Worm (Caenorhabditis elegans) whole organism, early embryonic: ENCODE data around the gene col-131.

ENCODE experiments used
- B0310.2 ChIP-seq: sonication (generic microtip); optimal IDR thresholded peaks from 2 replicates; lab custom pipeline; 2016; ENCODE audit warnings: mild to moderate bottlenecking, missing genetic modification characterization, missing compliant biosample characterization
- ama-1 ChIP-seq: fragments of 150-350 bp; optimal IDR thresholded peaks from 2 replicates; lab custom pipeline; 2014
- ceh-36 ChIP-seq: sonication (generic microtip); optimal IDR thresholded peaks from 2 replicates; lab custom pipeline; 2016; ENCODE audit warnings: missing genetic modification characterization, inconsistent platforms, missing compliant biosample characterization
- ets-7 ChIP-seq: sonication (generic microtip); optimal IDR thresholded peaks from 2 replicates; lab custom pipeline; 2016; ENCODE audit warnings: missing genotype, missing genetic modification characterization, missing compliant biosample characterization
- hmbx-1 ChIP-seq: sonication (generic microtip); optimal IDR thresholded peaks from 2 replicates; lab custom pipeline; 2016; ENCODE audit warnings: mild to moderate bottlenecking, missing genetic modification characterization, missing compliant biosample characterization
- pes-1 ChIP-seq: fragments of 200-800 bp; sonication (Bioruptor generic); IDR thresholded peaks from 2 replicates; pipeline ENCODE4 v1.3.6; 2022; ENCODE audit warnings: missing genetic modification reagents, missing genetic modification characterization, missing compliant biosample characterization
- sea-1 ChIP-seq: fragments of 200-800 bp; sonication (Bioruptor generic); conservative IDR thresholded peaks from 2 replicates; pipeline ENCODE4 v1.3.6; 2022; ENCODE audit warnings: missing genetic modification characterization, missing compliant biosample characterization
- tbx-11 ChIP-seq: fragments of 200-800 bp; sonication (Bioruptor generic); IDR thresholded peaks from 2 replicates; pipeline ENCODE4 v1.3.6; 2022; ENCODE audit warnings: missing genetic modification characterization, missing compliant biosample characterization
- tra-4 ChIP-seq: sonication (generic microtip); optimal IDR thresholded peaks from 2 replicates; lab custom pipeline; 2017; ENCODE audit warnings: missing genetic modification characterization, missing compliant biosample characterization

DNA sequence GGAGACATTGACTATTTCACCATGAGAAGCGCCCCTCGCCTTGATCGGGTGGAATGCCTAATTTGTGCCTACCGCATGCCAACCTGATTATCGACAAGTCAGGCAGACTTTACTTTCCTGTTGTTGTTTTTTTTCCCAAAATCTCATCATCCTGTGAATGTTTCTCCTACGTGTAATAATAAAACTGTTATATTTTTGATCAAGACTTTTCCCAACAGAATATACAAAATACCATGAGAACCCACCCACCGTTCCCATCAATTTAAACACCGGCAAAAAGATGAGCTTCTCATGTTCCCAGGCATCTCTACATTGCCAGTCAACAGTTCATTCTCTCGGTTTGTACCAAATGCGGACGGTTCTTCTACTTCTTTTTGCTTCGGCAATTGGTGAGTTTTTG is 20.3 kb downstream of the col-131 start, which contains the start of gene scl-9:
- no peak for TF ChIP-seq ama-1 (lab: Kevin White, UChicago)
- TF ChIP-seq hmbx-1 (tag; lab: Kevin White, UChicago): no peak
- no peak for TF ChIP-seq pes-1 (GFP tag; lab: Robert Waterston, UW)
- no peak for TF ChIP-seq ets-7
- no peak for TF ChIP-seq ceh-36
- no peak for TF ChIP-seq B0310.2 (tag; lab: Kevin White, UChicago)
- no peak for TF ChIP-seq sea-1
- no peak for TF ChIP-seq tbx-11 (GFP tag; lab: Robert Waterston, UW)
- TF ChIP-seq tra-4 (tag; lab: Kevin White, UChicago): no peak
